Worm (Caenorhabditis elegans) whole organism, L1 larva: Measurements from ENCODE around the gene R10H10.7.
A peak's percentile ranks its signal among the peaks of the same experiment; 100 is the strongest.

Source experiments
- blmp-1 ChIP-seq: fragments of 150-350 bp; optimal IDR thresholded peaks from 2 replicates; lab custom pipeline; 2014; ENCODE audit warnings: missing biosample characterization, missing genetic modification characterization
- ceh-63 ChIP-seq: fragments of 200-800 bp; sonication (Bioruptor generic); optimal IDR thresholded peaks from 2 replicates; lab custom pipeline; 2018; ENCODE audit warnings: mild to moderate bottlenecking, missing genetic modification characterization, missing compliant biosample characterization
- ceh-8 ChIP-seq: fragments of 200-800 bp; sonication (Bioruptor generic); optimal IDR thresholded peaks from 2 replicates; lab custom pipeline; 2018; ENCODE audit warnings: mild to moderate bottlenecking, missing genetic modification characterization, moderate library complexity, missing compliant biosample characterization
- ceh-88 ChIP-seq: fragments of 200-800 bp; sonication (Bioruptor generic); IDR thresholded peaks from 2 replicates; pipeline ENCODE4 v1.3.6; 2022; ENCODE audit warnings: missing genetic modification characterization, missing compliant biosample characterization
- ces-1 ChIP-seq: fragments of 150-350 bp; optimal IDR thresholded peaks from 2 replicates; lab custom pipeline; 2014; ENCODE audit warnings: missing biosample characterization, missing genetic modification reagents, missing genetic modification characterization
- dpl-1 ChIP-seq, 3 experiments: fragments of 150-350 bp in 2 of 3; sonication (generic microtip) in 1 of 3; optimal IDR thresholded peaks; 2 replicates each; lab custom pipeline; 2014 to 2017; ENCODE audit warnings: missing biosample characterization in 3 of 3, missing genetic modification characterization in 3 of 3, missing genetic modification reagents in 3 of 3
- dsc-1 ChIP-seq: sonication (generic microtip); optimal IDR thresholded peaks from 2 replicates; lab custom pipeline; 2016; ENCODE audit warnings: mild to moderate bottlenecking, missing genetic modification characterization, missing compliant biosample characterization
- efl-1 ChIP-seq, 4 experiments: fragments of 150-350 bp; optimal IDR thresholded peaks in 3 of 4; peaks in 1 of 4; 1 replicate in 1 of 4; 2 replicates in 3 of 4; lab custom pipeline; 2014; ENCODE audit warnings: missing biosample characterization in 2 of 4, missing genetic modification characterization in 2 of 4, missing genetic modification reagents in 2 of 4
- elt-2 ChIP-seq: sonication (generic microtip); optimal IDR thresholded peaks from 2 replicates; lab custom pipeline; 2016; ENCODE audit warnings: missing genetic modification characterization, mild to moderate bottlenecking, inconsistent platforms, missing compliant biosample characterization, missing genetic modification reagents
- elt-3 ChIP-seq, 6 experiments: fragments of 150-350 bp in 1 of 6; sonication (generic microtip); optimal IDR thresholded peaks; 2 replicates each; lab custom pipeline; 2017 to 2018; ENCODE audit warnings: missing biosample characterization in 6 of 6, missing genetic modification characterization in 6 of 6, inconsistent platforms in 1 of 6
- lin-14 ChIP-seq: fragments of 200-800 bp; sonication (Bioruptor generic); optimal IDR thresholded peaks from 2 replicates; lab custom pipeline; 2018; ENCODE audit warnings: mild to moderate bottlenecking, missing genetic modification characterization, moderate library complexity, missing compliant biosample characterization
- lsy-2 ChIP-seq, 2 experiments: fragments of 150-350 bp; optimal IDR thresholded peaks; 2 replicates each; lab custom pipeline; 2014; ENCODE audit warnings: missing biosample characterization in 2 of 2, missing genetic modification characterization in 2 of 2
- mef-2 ChIP-seq: fragments of 150-350 bp; optimal IDR thresholded peaks from 2 replicates; lab custom pipeline; 2014; ENCODE audit warnings: missing biosample characterization, missing genetic modification characterization
- mep-1 ChIP-seq: fragments of 150-350 bp; optimal IDR thresholded peaks from 2 replicates; lab custom pipeline; 2014; ENCODE audit warnings: missing biosample characterization, missing genetic modification characterization
- nhr-11 ChIP-seq: fragments of 150-350 bp; optimal IDR thresholded peaks from 2 replicates; lab custom pipeline; 2014; ENCODE audit warnings: missing biosample characterization, missing genetic modification characterization
- nhr-12 ChIP-seq: sonication (generic microtip); optimal IDR thresholded peaks from 2 replicates; lab custom pipeline; 2017; ENCODE audit warnings: missing biosample characterization, missing genetic modification characterization
- nhr-28 ChIP-seq: fragments of 150-350 bp; optimal IDR thresholded peaks from 2 replicates; lab custom pipeline; 2014; ENCODE audit warnings: missing biosample characterization, missing genetic modification characterization
- nhr-47 ChIP-seq: sonication (generic microtip); optimal IDR thresholded peaks from 2 replicates; lab custom pipeline; 2016; ENCODE audit warnings: mild to moderate bottlenecking, missing genetic modification characterization, moderate library complexity, missing compliant biosample characterization
- nhr-71 ChIP-seq: sonication (generic microtip); optimal IDR thresholded peaks from 2 replicates; lab custom pipeline; 2016; ENCODE audit warnings: mild to moderate bottlenecking, missing genetic modification characterization, moderate library complexity, missing compliant biosample characterization
- nhr-76 ChIP-seq: sonication (generic microtip); optimal IDR thresholded peaks from 2 replicates; lab custom pipeline; 2017; ENCODE audit warnings: missing biosample characterization, missing genetic modification characterization
- pax-3 ChIP-seq: fragments of 200-800 bp; sonication (Bioruptor generic); optimal IDR thresholded peaks from 2 replicates; lab custom pipeline; 2018; ENCODE audit warnings: mild to moderate bottlenecking, missing genetic modification characterization, moderate library complexity, missing compliant biosample characterization
- pqm-1 ChIP-seq: sonication (generic microtip); optimal IDR thresholded peaks from 3 replicates; lab custom pipeline; 2017; ENCODE audit warnings: missing biosample characterization, missing genetic modification characterization
- snpc-4 ChIP-seq: fragments of 150-350 bp; optimal IDR thresholded peaks from 2 replicates; lab custom pipeline; 2014; ENCODE audit warnings: missing biosample characterization, missing genetic modification characterization
- sup-37 ChIP-seq: fragments of 200-800 bp; sonication (Bioruptor generic); optimal IDR thresholded peaks from 2 replicates; lab custom pipeline; 2018; ENCODE audit warnings: mild to moderate bottlenecking, missing genetic modification characterization, missing compliant biosample characterization
- swsn-7 ChIP-seq: sonication (generic microtip); optimal IDR thresholded peaks from 2 replicates; lab custom pipeline; 2016; ENCODE audit warnings: missing genetic modification characterization, missing compliant biosample characterization
- unc-30 ChIP-seq: sonication (generic microtip); optimal IDR thresholded peaks from 2 replicates; lab custom pipeline; 2017; ENCODE audit warnings: missing biosample characterization, missing genetic modification characterization
- unc-86 ChIP-seq: sonication (generic microtip); optimal IDR thresholded peaks from 2 replicates; lab custom pipeline; 2016; ENCODE audit warnings: missing genetic modification characterization, missing compliant biosample characterization
- vab-15 ChIP-seq: sonication (generic microtip); optimal IDR thresholded peaks from 2 replicates; lab custom pipeline; 2017; ENCODE audit warnings: missing genotype, mild to moderate bottlenecking, missing genetic modification characterization, missing compliant biosample characterization
- zag-1 ChIP-seq: fragments of 150-350 bp; optimal IDR thresholded peaks from 2 replicates; lab custom pipeline; 2014; ENCODE audit warnings: missing biosample characterization, missing genetic modification characterization
- zip-4 ChIP-seq: fragments of 200-800 bp; sonication (Bioruptor generic); optimal IDR thresholded peaks from 2 replicates; lab custom pipeline; 2018; ENCODE audit warnings: mild to moderate bottlenecking, missing genetic modification characterization, moderate library complexity, missing compliant biosample characterization
- ztf-4 ChIP-seq: fragments of 150-350 bp; optimal IDR thresholded peaks from 2 replicates; lab custom pipeline; 2014; ENCODE audit warnings: missing biosample characterization, missing genetic modification characterization

The R10H10.7 gene

ce11 chrIV:10453001-10453400, 39.3 kb upstream of the R10H10.7 start, which contains the start of gene F01D4.8 (continued):
- TF ChIP-seq zag-1 (tag; lab: Kevin White, UChicago) (no peak), ces-1 (GFP tag; lab: Kevin White, UChicago) (no peak), pax-3 (no peak)

- TF ChIP-seq dsc-1 (tag; lab: Kevin White, UChicago) (peak; percentile 42), unc-86 (tag; lab: Kevin White, UChicago) (no peak)
Observed at ce11 chrIV:10449799-10450198, 36.1 kb upstream of the R10H10.7 start, which contains the start of gene F13B12.4. Gene F13B12.4 (minus strand): TSS chrIV:10449899.

DNA sequence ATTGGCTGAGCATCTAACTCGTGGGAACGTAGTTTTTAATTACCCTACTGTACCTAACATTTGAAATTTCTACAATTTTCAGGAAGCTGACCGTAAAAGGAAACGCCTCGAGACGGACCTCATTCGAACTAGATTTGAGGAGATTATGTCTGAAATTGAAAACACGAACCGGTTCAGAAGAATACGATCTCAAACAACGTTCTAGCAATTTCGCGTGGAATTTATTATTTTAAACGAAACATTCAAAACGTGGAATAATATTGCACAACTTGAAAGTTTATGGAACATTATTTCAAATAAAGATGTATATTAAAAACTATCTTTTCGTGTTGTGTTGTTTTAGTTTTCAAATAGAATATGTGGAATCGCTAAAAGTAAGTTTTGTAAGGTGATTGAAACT, 29.8 kb upstream of the R10H10.7 start, which contains the start of gene F13B12.7:
Gene F13B12.7, plus strand, starts transcription at position 301 of the 400 bp plus-strand sequence.
- TF ChIP-seq elt-3 (tag; optimal IDR thresholded peaks at IDR 0.05; lab: Kevin White, UChicago) = no peak
- no peak for TF ChIP-seq vab-15
- TF ChIP-seq zip-4 (GFP tag; lab: Kevin White, UChicago) = no peak
- TF ChIP-seq ztf-4 = no peak
- TF ChIP-seq nhr-12 (tag; lab: Kevin White, UChicago) = no peak
- TF ChIP-seq nhr-11 (tag; lab: Kevin White, UChicago) = no peak
- TF ChIP-seq unc-30 (tag; lab: Kevin White, UChicago) = no peak
- TF ChIP-seq blmp-1 (tag; lab: Kevin White, UChicago) = no peak
- TF ChIP-seq lsy-2 (tag; optimal IDR thresholded peaks at IDR 0.05; lab: Kevin White, UChicago) = no peak
- TF ChIP-seq snpc-4 = no peak
- TF ChIP-seq ceh-63 (GFP tag; lab: Kevin White, UChicago) = no peak
- no peak for TF ChIP-seq elt-2 (tag; lab: Kevin White, UChicago)

- no peak for TF ChIP-seq swsn-7 (tag; lab: Kevin White, UChicago)
- no peak for TF ChIP-seq efl-1 (optimal IDR thresholded peaks at IDR 0.05; lab: Kevin White, UChicago)
- TF ChIP-seq efl-1 (GFP tag; optimal IDR thresholded peaks at IDR 0.05 in 1 of 2; lab: Kevin White, UChicago) = peak in 1 of 2 experiments; percentile 71
Observed at ce11 chrIV:10442904-10443303, 29.2 kb upstream of the R10H10.7 start.

DNA sequence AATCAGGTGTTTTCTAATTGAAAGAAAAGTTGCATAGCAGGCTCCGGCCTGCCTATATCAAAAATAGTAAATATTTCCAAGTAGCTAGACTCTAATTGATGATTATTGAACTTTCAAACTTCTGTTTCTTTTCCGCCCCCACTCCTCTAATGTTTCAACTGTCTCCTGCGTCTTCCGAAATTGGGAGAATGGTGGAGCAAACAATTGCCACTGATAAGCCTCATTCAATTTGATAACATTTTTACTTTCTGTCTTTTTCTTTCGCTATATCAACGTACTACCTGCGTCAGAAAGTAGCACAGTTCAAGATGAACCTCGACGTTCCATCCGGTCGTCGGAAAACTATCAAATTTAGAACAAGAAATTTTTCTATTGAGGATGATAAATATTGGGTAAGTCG, 25.2 kb upstream of the R10H10.7 start, which contains the start of gene F13B12.3:
Gene F13B12.3, plus strand, starts transcription at position 223 of the 400 bp plus-strand sequence.
- TF ChIP-seq mef-2 (tag; lab: Kevin White, UChicago) = no peak
- no peak for TF ChIP-seq nhr-28 (tag; lab: Kevin White, UChicago)
- TF ChIP-seq sup-37 = no peak
- TF ChIP-seq pqm-1 (tag; lab: Kevin White, UChicago) = peak; percentile 53
- TF ChIP-seq nhr-47 (tag; lab: Kevin White, UChicago) = no peak
- TF ChIP-seq elt-2 (tag; lab: Kevin White, UChicago) = peak; percentile 62
- TF ChIP-seq lin-14 (GFP tag; lab: Kevin White, UChicago) = peak; percentile 1

- TF ChIP-seq ceh-8 (peak; percentile 92), ztf-4 (no peak), unc-86 (tag; lab: Kevin White, UChicago) (no peak), nhr-71 (tag; lab: Kevin White, UChicago) (peak; percentile 44), mep-1 (tag; lab: Kevin White, UChicago) (no peak), dpl-1 (GFP tag; optimal IDR thresholded peaks at IDR 0.05; lab: Kevin White, UChicago) (no peak), nhr-76 (no peak), ceh-88 (no peak)
Observed at ce11 chrIV:10437114-10437513, 23.4 kb upstream of the R10H10.7 start.
